Worm (Caenorhabditis elegans): ENCODE data around the gene Y39A1A.24.

The Y39A1A.24 gene

DNA sequence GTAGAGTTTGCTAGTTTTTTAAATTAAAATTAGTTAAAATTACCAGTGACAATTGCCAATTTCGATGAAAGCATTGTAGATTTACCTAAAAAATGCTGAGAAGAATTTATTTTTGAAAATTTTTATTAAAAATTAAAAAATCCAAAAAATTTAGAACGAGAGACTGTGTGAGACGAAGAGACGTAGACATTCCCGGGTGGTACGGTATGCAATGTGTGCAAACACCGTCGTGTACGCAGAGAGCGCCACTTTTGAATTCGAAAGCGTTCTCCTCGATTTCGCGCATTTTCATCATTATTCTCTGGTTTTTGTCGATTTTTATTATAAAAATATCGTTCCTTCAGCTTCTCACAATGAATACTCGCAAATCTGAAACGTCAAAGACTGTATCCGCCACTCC, 30.3 kb downstream of the Y39A1A.24 start, which contains the start of the genes dhs-11 and orc-1 (continued):
- no peak for TF ChIP-seq zip-4 (GFP tag; optimal IDR thresholded peaks at IDR 0.05)
- TF ChIP-seq nhr-77 (tag; optimal IDR thresholded peaks at IDR 0.05): no peak
- TF ChIP-seq swsn-7 (tag; optimal IDR thresholded peaks at IDR 0.05): peak; percentile 42
- peak; percentile 88 to 93 (median 90) for TF ChIP-seq dpl-1 (GFP tag; optimal IDR thresholded peaks at IDR 0.05)
- TF ChIP-seq lin-35 (GFP tag; optimal IDR thresholded peaks at IDR 0.05): peak; percentile 88 to 95
- TF ChIP-seq isw-1 (GFP tag; IDR thresholded peaks at IDR 0.05): peak; percentile 35
- peak; percentile 71 for TF ChIP-seq unc-130 (tag; optimal IDR thresholded peaks at IDR 0.05)

ce11 chrIII:10646094-10646493, 33.7 kb downstream of the Y39A1A.24 start, which contains the start of gene orc-4:
orc-4 (plus strand) TSS chrIII:10646170.
- TF ChIP-seq efl-3 (GFP tag; optimal IDR thresholded peaks at IDR 0.05) (no peak), vab-15 (tag; optimal IDR thresholded peaks at IDR 0.05) (no peak), ceh-88 (GFP tag; IDR thresholded peaks at IDR 0.05) (no peak), F16B12.6 (tag; optimal IDR thresholded peaks at IDR 0.05) (peak; percentile 34), efl-1 (optimal IDR thresholded peaks at IDR 0.05) (peak; percentile 15 to 33), efl-1 (GFP tag; optimal IDR thresholded peaks at IDR 0.05 in 1 of 2) (peak; percentile 7 to 33), lsy-2 (tag; optimal IDR thresholded peaks at IDR 0.05) (peak; percentile 5 to 69), blmp-1 (tag; optimal IDR thresholded peaks at IDR 0.05) (peak; percentile 21), dpl-1 (GFP tag; optimal IDR thresholded peaks at IDR 0.05) (peak; percentile 20 to 54 (median 38)), nhr-84 (tag; optimal IDR thresholded peaks at IDR 0.05) (no peak), lin-35 (GFP tag; optimal IDR thresholded peaks at IDR 0.05) (peak; percentile 34 to 46)

DNA sequence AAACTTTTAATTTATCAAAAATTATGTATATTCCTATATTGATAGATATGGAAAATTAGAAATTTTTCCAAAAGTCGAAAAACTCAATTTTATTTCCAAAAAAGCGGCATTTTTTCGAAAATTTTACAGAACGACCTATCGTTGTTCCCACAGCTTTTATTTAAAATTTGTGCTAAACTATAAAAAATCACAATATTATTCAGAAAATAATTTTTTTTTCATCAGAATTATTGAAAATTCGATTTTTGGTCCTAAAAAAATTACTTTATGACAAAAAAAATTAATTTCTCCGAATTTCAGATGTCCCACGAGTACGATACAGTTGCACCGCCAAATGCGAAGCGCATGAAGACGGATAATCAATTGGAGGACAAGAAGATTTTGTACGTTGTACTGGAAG, 36.8 kb downstream of the Y39A1A.24 start, which contains the start of gene emg-1:
Gene emg-1 (plus strand): TSS at position 301 of the 400 bp plus-strand sequence.
- TF ChIP-seq hpl-2 (GFP tag; optimal IDR thresholded peaks at IDR 0.05): no peak
- no peak for TF ChIP-seq nhr-20 (tag; optimal IDR thresholded peaks at IDR 0.05)
- no peak for TF ChIP-seq ets-5 (GFP tag; IDR thresholded peaks at IDR 0.05)
- TF ChIP-seq elt-2 (tag; optimal IDR thresholded peaks at IDR 0.05): no peak
- no peak for TF ChIP-seq unc-62 (GFP tag; optimal IDR thresholded peaks at IDR 0.05)
- no peak for TF ChIP-seq nhr-237 (tag; optimal IDR thresholded peaks at IDR 0.05)

DNA sequence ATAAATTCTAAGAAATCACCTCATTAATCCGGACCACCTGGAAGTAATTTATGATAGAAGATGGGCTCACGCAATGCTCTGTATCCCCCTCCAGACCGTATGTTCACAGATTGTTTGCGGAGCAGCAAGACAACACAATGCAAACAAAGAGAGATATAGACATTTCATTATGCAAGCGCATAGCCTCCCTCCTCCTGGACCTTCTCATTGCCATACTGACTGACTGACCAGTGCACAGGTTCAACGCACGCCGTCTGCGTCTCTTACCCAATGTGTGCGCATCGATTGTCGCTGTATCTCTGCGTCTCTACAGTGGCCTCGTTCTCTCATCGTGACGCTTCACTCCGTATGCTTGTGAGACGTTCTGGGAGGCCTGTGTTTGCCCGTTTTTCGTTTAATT, 39.2 kb downstream of the Y39A1A.24 start:
- TF ChIP-seq C16A3.4 (tag; optimal IDR thresholded peaks at IDR 0.05): peak; percentile 10
- peak; percentile 33 for TF ChIP-seq fkh-4 (tag; optimal IDR thresholded peaks at IDR 0.05; ENCODE audit: borderline replicate concordance)
- no peak for TF ChIP-seq nhr-237 (tag; optimal IDR thresholded peaks at IDR 0.05)
- no peak for TF ChIP-seq mab-9 (GFP tag; IDR thresholded peaks at IDR 0.05)
- TF ChIP-seq Y116A8C.19 (tag; optimal IDR thresholded peaks at IDR 0.05; ENCODE audit: borderline replicate concordance): no peak
- TF ChIP-seq ceh-63 (GFP tag; optimal IDR thresholded peaks at IDR 0.05): no peak
- peak; percentile 31 to 35 (median 31) for TF ChIP-seq dpl-1 (GFP tag; optimal IDR thresholded peaks at IDR 0.05)
- peak; percentile 15 to 67 (median 40) for TF ChIP-seq ceh-82 (tag; optimal IDR thresholded peaks at IDR 0.05)
- TF ChIP-seq unc-130 (tag; optimal IDR thresholded peaks at IDR 0.05): no peak
- TF ChIP-seq tbx-2 (tag; optimal IDR thresholded peaks at IDR 0.05): peak; percentile 65
- no peak for TF ChIP-seq alr-1 (tag; optimal IDR thresholded peaks at IDR 0.05; ENCODE audit: borderline replicate concordance)
- no peak for TF ChIP-seq unc-62 (GFP tag; optimal IDR thresholded peaks at IDR 0.05)
- peak; percentile 53 for TF ChIP-seq swsn-7 (tag; optimal IDR thresholded peaks at IDR 0.05)
- TF ChIP-seq efl-1 (optimal IDR thresholded peaks at IDR 0.05): peak; percentile 66 to 81
- TF ChIP-seq efl-1 (GFP tag; optimal IDR thresholded peaks at IDR 0.05 in 1 of 2): peak; percentile 43 to 89
- no peak for TF ChIP-seq pax-3 (tag; optimal IDR thresholded peaks at IDR 0.05)
- peak in 1 of 2 experiments; percentile 73 for TF ChIP-seq ztf-11 (tag; optimal IDR thresholded peaks at IDR 0.05)
- no peak for TF ChIP-seq ama-1 (optimal IDR thresholded peaks at IDR 0.05)
- no peak for TF ChIP-seq ets-5 (GFP tag; IDR thresholded peaks at IDR 0.05)
- no peak for TF ChIP-seq jun-1 (tag; optimal IDR thresholded peaks at IDR 0.05)
- TF ChIP-seq unc-86 (tag; optimal IDR thresholded peaks at IDR 0.05): peak; percentile 66
- no peak for TF ChIP-seq pag-3 (tag; optimal IDR thresholded peaks at IDR 0.05; ENCODE audit: borderline replicate concordance, insufficient read depth)
- no peak for TF ChIP-seq efl-3 (GFP tag; optimal IDR thresholded peaks at IDR 0.05)
- TF ChIP-seq hlh-17 (GFP tag; optimal IDR thresholded peaks at IDR 0.05; ENCODE audit: borderline replicate concordance): no peak
- no peak for TF ChIP-seq nhr-11 (tag; optimal IDR thresholded peaks at IDR 0.05)
- no peak for TF ChIP-seq zag-1 (tag; optimal IDR thresholded peaks at IDR 0.05)
- TF ChIP-seq mef-2 (tag; optimal IDR thresholded peaks at IDR 0.05): no peak
- peak; percentile 81 for TF ChIP-seq dsc-1 (tag; optimal IDR thresholded peaks at IDR 0.05)
- peak; percentile 45 to 57 for TF ChIP-seq lin-35 (GFP tag; optimal IDR thresholded peaks at IDR 0.05)
- peak; percentile 66 for TF ChIP-seq nhr-47 (tag; optimal IDR thresholded peaks at IDR 0.05)
- TF ChIP-seq mdl-1 (tag; optimal IDR thresholded peaks at IDR 0.05): peak in 1 of 2 experiments; percentile 48
- no peak for TF ChIP-seq C34B4.2 (tag; optimal IDR thresholded peaks at IDR 0.05)
- no peak for TF ChIP-seq nhr-85 (tag)
